Fruit fly (Drosophila melanogaster) whole organism, prepupa: ENCODE results near the gene CG2839.
A peak's percentile ranks its signal among the peaks of the same experiment; 100 is the strongest.

Source experiments
- CG10631 ChIP-seq: fragments of 200-800 bp; sonication (Bioruptor generic); optimal IDR thresholded peaks from 2 replicates; lab custom pipeline; 2016; ENCODE audit warnings: missing biosample characterization, missing genetic modification characterization
- CG10669 ChIP-seq: fragments of 200-800 bp; sonication (Bioruptor generic); optimal IDR thresholded peaks from 3 replicates; lab custom pipeline; 2018; ENCODE audit warnings: missing biosample characterization, mild to moderate bottlenecking, missing genetic modification characterization, moderate library complexity
- CG11294 ChIP-seq: fragments of 200-800 bp; sonication (Bioruptor generic); IDR thresholded peaks from 2 replicates; pipeline ENCODE4 v1.3.6; 2022; ENCODE audit warnings: missing biosample characterization, missing genetic modification characterization
- CG1621 ChIP-seq: fragments of 200-800 bp; sonication (Bioruptor generic); optimal IDR thresholded peaks from 3 replicates; lab custom pipeline; 2018; ENCODE audit warnings: missing biosample characterization, mild to moderate bottlenecking, missing genetic modification characterization
- CG16779 ChIP-seq: fragments of 200-800 bp; sonication (Bioruptor generic); optimal IDR thresholded peaks from 3 replicates; lab custom pipeline; 2017; ENCODE audit warnings: missing biosample characterization, mild to moderate bottlenecking, missing genetic modification characterization
- CG3032 ChIP-seq: fragments of 200-800 bp; optimal IDR thresholded peaks from 2 replicates; lab custom pipeline; 2019; ENCODE audit warnings: missing biosample characterization, mild to moderate bottlenecking, missing genetic modification characterization, moderate library complexity
- CG32006 ChIP-seq: fragments of 200-800 bp; sonication (Bioruptor generic); optimal IDR thresholded peaks from 3 replicates; lab custom pipeline; 2017; ENCODE audit warnings: missing biosample characterization, mild to moderate bottlenecking, missing genetic modification characterization
- CG34406 ChIP-seq: fragments of 200-800 bp; sonication (Bioruptor generic); optimal IDR thresholded peaks from 3 replicates; lab custom pipeline; 2016; ENCODE audit warnings: missing biosample characterization, missing genetic modification characterization
- CG3919 ChIP-seq: fragments of 200-800 bp; sonication (Bioruptor generic); optimal IDR thresholded peaks from 3 replicates; lab custom pipeline; 2016; ENCODE audit warnings: missing biosample characterization, missing genetic modification characterization
- CG6792 ChIP-seq: fragments of 200-800 bp; sonication (Bioruptor generic); optimal IDR thresholded peaks from 3 replicates; lab custom pipeline; 2016; ENCODE audit warnings: missing biosample characterization, missing genetic modification characterization
- CG6808 ChIP-seq: fragments of 200-800 bp; sonication (Bioruptor generic); optimal IDR thresholded peaks from 3 replicates; lab custom pipeline; 2017; ENCODE audit warnings: missing biosample characterization, missing genetic modification characterization, mild to moderate bottlenecking, moderate library complexity, missing genetic modification reagents
- CG6854 ChIP-seq: fragments of 200-800 bp; sonication (Bioruptor generic); optimal IDR thresholded peaks from 2 replicates; lab custom pipeline; 2017; ENCODE audit warnings: missing biosample characterization, mild to moderate bottlenecking, missing genetic modification characterization
- CG7368 ChIP-seq: fragments of 200-800 bp; sonication (Bioruptor generic); optimal IDR thresholded peaks from 3 replicates; lab custom pipeline; 2016; ENCODE audit warnings: missing biosample characterization, missing genetic modification characterization
- CG8119 ChIP-seq: fragments of 200-800 bp; sonication (Bioruptor generic); IDR thresholded peaks from 3 replicates; pipeline ENCODE4 v1.3.6; 2022; ENCODE audit warnings: missing biosample characterization, missing genetic modification characterization
- CG8632 ChIP-seq: fragments of 200-800 bp; sonication (Bioruptor generic); optimal IDR thresholded peaks from 3 replicates; lab custom pipeline; 2016; ENCODE audit warnings: missing biosample characterization, missing genetic modification characterization
- CG9139 ChIP-seq: fragments of 200-800 bp; sonication (Bioruptor generic); optimal IDR thresholded peaks from 3 replicates; lab custom pipeline; 2017; ENCODE audit warnings: missing biosample characterization, mild to moderate bottlenecking, missing genetic modification characterization
- Eip78C ChIP-seq: fragments of 200-800 bp; sonication (Bioruptor generic); peaks from one replicate; lab custom pipeline; 2016; ENCODE audit warnings: missing biosample characterization, missing genetic modification characterization
- Eip93F ChIP-seq: fragments of 200-800 bp; sonication (Bioruptor generic); optimal IDR thresholded peaks from 2 replicates; lab custom pipeline; 2016; ENCODE audit warnings: missing biosample characterization, mild to moderate bottlenecking, missing genetic modification characterization
- Ets21C ChIP-seq: fragments of 200-800 bp; sonication (Bioruptor generic); optimal IDR thresholded peaks from 3 replicates; lab custom pipeline; 2016; ENCODE audit warnings: missing biosample characterization, missing genetic modification characterization
- Hr38 ChIP-seq: sonication (Bioruptor generic); optimal IDR thresholded peaks from 2 replicates; lab custom pipeline; 2016; ENCODE audit warnings: missing biosample characterization, missing genetic modification characterization
- Hr39 ChIP-seq: fragments of 200-800 bp; sonication (Bioruptor generic); optimal IDR thresholded peaks from 2 replicates; lab custom pipeline; 2016; ENCODE audit warnings: missing biosample characterization, missing genetic modification characterization
- Hr4 ChIP-seq: fragments of 200-800 bp; sonication (Bioruptor generic); optimal IDR thresholded peaks from 3 replicates; lab custom pipeline; 2016; ENCODE audit warnings: missing biosample characterization, missing genetic modification characterization
- Lpt ChIP-seq: fragments of 200-800 bp; sonication (Bioruptor generic); optimal IDR thresholded peaks from 3 replicates; lab custom pipeline; 2016; ENCODE audit warnings: missing biosample characterization, missing genetic modification characterization
- Met ChIP-seq: fragments of 200-800 bp; sonication (Bioruptor generic); optimal IDR thresholded peaks from 3 replicates; lab custom pipeline; 2016; ENCODE audit warnings: missing biosample characterization, missing genetic modification characterization
- OdsH ChIP-seq: fragments of 200-800 bp; sonication (Bioruptor generic); optimal IDR thresholded peaks from 3 replicates; lab custom pipeline; 2016; ENCODE audit warnings: missing biosample characterization, missing genetic modification characterization
- Smox ChIP-seq: fragments of 200-800 bp; sonication (Bioruptor generic); optimal IDR thresholded peaks from 3 replicates; lab custom pipeline; 2016; ENCODE audit warnings: missing biosample characterization, missing genetic modification characterization
- Sox102F ChIP-seq: fragments of 200-800 bp; sonication (Bioruptor generic); optimal IDR thresholded peaks from 2 replicates; lab custom pipeline; 2016; ENCODE audit warnings: missing biosample characterization, mild to moderate bottlenecking, missing genetic modification characterization
- Sox14 ChIP-seq: fragments of 200-800 bp; sonication (Bioruptor generic); optimal IDR thresholded peaks from 3 replicates; lab custom pipeline; 2016; ENCODE audit warnings: missing biosample characterization, missing genetic modification characterization
- acj6 ChIP-seq: fragments of 200-800 bp; sonication (Bioruptor generic); optimal IDR thresholded peaks from 3 replicates; lab custom pipeline; 2016; ENCODE audit warnings: missing biosample characterization, missing genetic modification characterization
- cyc ChIP-seq: fragments of 200-800 bp; sonication (Bioruptor generic); optimal IDR thresholded peaks from 3 replicates; lab custom pipeline; 2016; ENCODE audit warnings: missing biosample characterization, missing genetic modification characterization
- dac ChIP-seq: fragments of 200-800 bp; sonication (Bioruptor generic); optimal IDR thresholded peaks from 2 replicates; lab custom pipeline; 2017; ENCODE audit warnings: missing biosample characterization, mild to moderate bottlenecking, missing genetic modification characterization
- dsx ChIP-seq: fragments of 200-800 bp; optimal IDR thresholded peaks from 3 replicates; lab custom pipeline; 2019; ENCODE audit warnings: missing biosample characterization, mild to moderate bottlenecking, missing genetic modification characterization, moderate library complexity; ENCODE audit not compliant: poor library complexity, severe bottlenecking
- eg ChIP-seq: fragments of 200-800 bp; sonication (Bioruptor generic); IDR thresholded peaks from 3 replicates; pipeline ENCODE4 v1.3.6; 2022; ENCODE audit warnings: missing biosample characterization, missing genetic modification characterization
- fd59A ChIP-seq: fragments of 200-800 bp; sonication (Bioruptor generic); optimal IDR thresholded peaks from 2 replicates; lab custom pipeline; 2017; ENCODE audit warnings: missing biosample characterization, mild to moderate bottlenecking, missing genetic modification characterization, missing genetic modification reagents
- fd85E ChIP-seq: fragments of 200-800 bp; sonication (Bioruptor generic); optimal IDR thresholded peaks from 3 replicates; lab custom pipeline; 2016; ENCODE audit warnings: missing biosample characterization, missing genetic modification characterization
- fkh ChIP-seq: fragments of 200-800 bp; sonication (Bioruptor generic); optimal IDR thresholded peaks from 3 replicates; lab custom pipeline; 2017; ENCODE audit warnings: missing biosample characterization, mild to moderate bottlenecking, missing genetic modification characterization, moderate library complexity
- lz ChIP-seq: fragments of 200-800 bp; sonication (Bioruptor generic); optimal IDR thresholded peaks from 3 replicates; lab custom pipeline; 2016; ENCODE audit warnings: missing biosample characterization, missing genetic modification characterization
- net ChIP-seq: fragments of 200-800 bp; sonication (Bioruptor generic); optimal IDR thresholded peaks from 3 replicates; lab custom pipeline; 2016; ENCODE audit warnings: missing biosample characterization, missing genetic modification characterization
- pdm3 ChIP-seq: fragments of 200-800 bp; sonication (Bioruptor generic); optimal IDR thresholded peaks from 3 replicates; lab custom pipeline; 2016; ENCODE audit warnings: missing biosample characterization, missing genetic modification characterization
- salr ChIP-seq, 2 experiments: fragments of 200-800 bp; sonication (Bioruptor generic); optimal IDR thresholded peaks; 3 replicates each; lab custom pipeline; 2016 to 2018; ENCODE audit warnings: missing biosample characterization in 2 of 2, missing genetic modification characterization in 2 of 2, mild to moderate bottlenecking in 1 of 2
- svp ChIP-seq: fragments of 200-800 bp; sonication (Bioruptor generic); peaks from one replicate; lab custom pipeline; 2016; ENCODE audit warnings: missing biosample characterization, missing genetic modification characterization
- vri ChIP-seq: fragments of 200-800 bp; sonication (Bioruptor generic); optimal IDR thresholded peaks from 3 replicates; lab custom pipeline; 2016; ENCODE audit warnings: missing biosample characterization, mild to moderate bottlenecking, missing genetic modification characterization

Gene CG2839

dm6 chr2L:646523-646922 lies 21.1 kb downstream of the CG2839 start (continued):
- TF ChIP-seq CG6792 (GFP tag; lab: Kevin White, UChicago): peak; percentile 53
- TF ChIP-seq Hr39 (GFP tag; lab: Kevin White, UChicago): peak; percentile 18
- peak; percentile 76 for TF ChIP-seq CG3032 (tag; lab: Kevin White, UChicago)
- TF ChIP-seq Lpt (GFP tag; lab: Kevin White, UChicago): peak; percentile 49
- peak; percentile 80 for TF ChIP-seq CG10631 (GFP tag; lab: Kevin White, UChicago)
- TF ChIP-seq Sox14: peak; percentile 65
- TF ChIP-seq vri: no peak
- peak; percentile 90 for TF ChIP-seq Eip78C (GFP tag; lab: Kevin White, UChicago)
- peak; percentile 48; the same call in 1 of the 3 replicates for TF ChIP-seq CG8119 (GFP tag; lab: Robert Waterston, UW)
- no peak for TF ChIP-seq Sox102F (GFP tag; lab: Kevin White, UChicago)
- TF ChIP-seq fd85E: no peak
- no peak for TF ChIP-seq CG16779 (tag; lab: Kevin White, UChicago)
- TF ChIP-seq CG1621 (tag; lab: Kevin White, UChicago): peak; percentile 61
- TF ChIP-seq CG7368 (GFP tag; lab: Kevin White, UChicago): no peak
- TF ChIP-seq CG3919 (GFP tag; lab: Kevin White, UChicago): peak; percentile 76
- TF ChIP-seq CG32006: peak; percentile 26
- peak; percentile 39 for TF ChIP-seq net (GFP tag; lab: Kevin White, UChicago)
- TF ChIP-seq svp (GFP tag; lab: Kevin White, UChicago): peak; percentile 62
- TF ChIP-seq acj6 (GFP tag; lab: Kevin White, UChicago): peak; percentile 47
- TF ChIP-seq CG6808 (GFP tag; lab: Kevin White, UChicago): peak; percentile 72
- TF ChIP-seq CG6854: no peak
- TF ChIP-seq fd59A (GFP tag; lab: Kevin White, UChicago): peak; percentile 73
- peak; percentile 26 to 56 for TF ChIP-seq salr (GFP tag; optimal IDR thresholded peaks at IDR 0.05; lab: Kevin White, UChicago)
- no peak for TF ChIP-seq fkh
- peak; percentile 36 for TF ChIP-seq Met
- no peak for TF ChIP-seq Eip93F (GFP tag; lab: Kevin White, UChicago)
- TF ChIP-seq Hr38 (GFP tag; lab: Kevin White, UChicago): no peak
- peak; percentile 2 for TF ChIP-seq CG34406 (GFP tag; lab: Kevin White, UChicago)
- TF ChIP-seq dsx (GFP tag; lab: Kevin White, UChicago): peak; percentile 64
- no peak for TF ChIP-seq eg
- no peak for TF ChIP-seq CG11294 (GFP tag; lab: Robert Waterston, UW)
- TF ChIP-seq Ets21C: no peak
- no peak for TF ChIP-seq dac (GFP tag; lab: Kevin White, UChicago)
- peak; percentile 58 for TF ChIP-seq pdm3 (GFP tag; lab: Kevin White, UChicago)
- TF ChIP-seq OdsH: peak; percentile 64

DNA sequence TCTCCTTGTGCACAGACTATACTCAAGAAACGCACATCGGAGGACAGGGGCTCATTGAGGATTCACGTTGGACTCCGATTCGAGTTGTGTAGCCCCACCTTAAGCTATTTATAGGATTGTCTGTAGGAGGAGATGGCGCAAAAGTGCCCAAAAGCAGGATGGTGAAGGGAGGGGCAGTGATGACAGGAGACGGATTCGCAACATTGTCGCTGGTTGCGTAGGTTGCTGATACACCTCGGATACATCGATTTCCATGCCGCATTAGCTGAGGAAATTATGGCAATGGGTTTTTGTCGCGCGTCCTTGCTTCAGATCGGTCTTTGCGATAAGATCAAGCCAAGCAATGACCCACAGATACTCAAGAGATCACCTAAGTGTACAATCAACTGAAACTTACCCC lies 22.1 kb downstream of the CG2839 start:
- TF ChIP-seq Smox: no peak
- TF ChIP-seq salr (GFP tag; optimal IDR thresholded peaks at IDR 0.05; lab: Kevin White, UChicago): no peak
- no peak for TF ChIP-seq CG7368 (GFP tag; lab: Kevin White, UChicago)
- TF ChIP-seq cyc: no peak
- peak; percentile 98 for TF ChIP-seq dsx (GFP tag; lab: Kevin White, UChicago)
- TF ChIP-seq CG8632 (GFP tag; lab: Kevin White, UChicago): no peak
- TF ChIP-seq lz (GFP tag; lab: Kevin White, UChicago): no peak
- no peak for TF ChIP-seq CG10669
- TF ChIP-seq CG9139 (GFP tag; lab: Kevin White, UChicago): no peak
- TF ChIP-seq Hr4: no peak
- no peak for TF ChIP-seq OdsH
- peak; percentile 21 for TF ChIP-seq fd59A (GFP tag; lab: Kevin White, UChicago)
